Worm (Caenorhabditis elegans) whole organism, L1 larva: ENCODE results near the gene mab-23.

Experiments used
- C16A3.4 ChIP-seq: fragments of 150-350 bp; optimal IDR thresholded peaks from 2 replicates; lab custom pipeline; 2014; ENCODE audit warnings: missing biosample characterization, missing genetic modification characterization
- F16B12.6 ChIP-seq: fragments of 150-350 bp; optimal IDR thresholded peaks from 2 replicates; lab custom pipeline; 2014; ENCODE audit warnings: missing biosample characterization, missing genetic modification characterization
- Y116A8C.19 ChIP-seq: sonication (generic microtip); optimal IDR thresholded peaks from 2 replicates; lab custom pipeline; 2016; ENCODE audit warnings: missing compliant biosample characterization, missing genetic modification characterization, borderline replicate concordance
- ama-1 ChIP-seq: fragments of 150-350 bp; optimal IDR thresholded peaks from 2 replicates; lab custom pipeline; 2014
- ceh-82 ChIP-seq, 3 experiments: fragments of 150-350 bp in 1 of 3; sonication (generic microtip) in 2 of 3; optimal IDR thresholded peaks; 2 replicates each; lab custom pipeline; 2014 to 2017; ENCODE audit warnings: missing biosample characterization in 3 of 3, missing genetic modification characterization in 3 of 3
- elt-2 ChIP-seq: sonication (generic microtip); optimal IDR thresholded peaks from 2 replicates; lab custom pipeline; 2016; ENCODE audit warnings: missing genetic modification characterization, mild to moderate bottlenecking, inconsistent platforms, missing compliant biosample characterization, missing genetic modification reagents
- lin-35 ChIP-seq, 2 experiments: fragments of 150-350 bp; optimal IDR thresholded peaks; 2 replicates each; lab custom pipeline; 2014; ENCODE audit warnings: missing biosample characterization in 2 of 2, missing genetic modification characterization in 2 of 2, missing genetic modification reagents in 2 of 2
- nhr-11 ChIP-seq: fragments of 150-350 bp; optimal IDR thresholded peaks from 2 replicates; lab custom pipeline; 2014; ENCODE audit warnings: missing biosample characterization, missing genetic modification characterization
- nhr-20 ChIP-seq: sonication (generic microtip); optimal IDR thresholded peaks from 2 replicates; lab custom pipeline; 2016; ENCODE audit warnings: mild to moderate bottlenecking, missing genetic modification characterization, missing compliant biosample characterization
- nhr-237 ChIP-seq: fragments of 150-350 bp; optimal IDR thresholded peaks from 2 replicates; lab custom pipeline; 2014; ENCODE audit warnings: missing biosample characterization, missing genetic modification characterization
- skn-1 ChIP-seq: fragments of 150-350 bp; optimal IDR thresholded peaks from 2 replicates; lab custom pipeline; 2014; ENCODE audit warnings: missing biosample characterization, missing genetic modification characterization
- snu-23 ChIP-seq: sonication (generic microtip); optimal IDR thresholded peaks from 2 replicates; lab custom pipeline; 2016; ENCODE audit warnings: missing genetic modification characterization, missing compliant biosample characterization
- unc-130 ChIP-seq: fragments of 150-350 bp; optimal IDR thresholded peaks from 2 replicates; lab custom pipeline; 2017; ENCODE audit warnings: missing biosample characterization, missing genetic modification characterization, inconsistent platforms

DNA sequence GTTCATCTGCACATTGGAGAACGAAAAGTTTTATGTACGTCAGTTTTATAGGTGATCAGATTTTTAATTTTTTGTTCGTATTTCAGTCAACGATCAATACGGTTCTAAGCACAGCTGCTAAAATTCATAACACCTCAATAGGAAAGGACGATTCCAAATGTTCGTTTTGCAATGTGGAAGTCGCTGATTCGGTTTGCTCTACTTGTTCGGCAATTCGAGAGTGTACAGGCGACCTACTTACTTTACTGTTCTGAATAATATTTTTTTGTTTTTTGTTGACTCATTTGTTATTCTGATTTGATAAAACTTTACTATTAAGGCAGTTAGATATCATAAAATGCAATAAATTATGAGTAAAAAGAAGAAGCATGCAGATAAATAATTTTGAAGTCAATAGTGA, 26.5 kb downstream of the mab-23 start:
- TF ChIP-seq ceh-82 (tag; optimal IDR thresholded peaks at IDR 0.05; lab: Kevin White, UChicago) (no peak), Y116A8C.19 (tag; lab: Kevin White, UChicago) (no peak), nhr-11 (no peak), C16A3.4 (no peak), F16B12.6 (tag; lab: Kevin White, UChicago) (no peak), ama-1 (no peak), nhr-237 (tag; lab: Kevin White, UChicago) (no peak), lin-35 (GFP tag; optimal IDR thresholded peaks at IDR 0.05; lab: Kevin White, UChicago) (no peak), nhr-20 (tag; lab: Kevin White, UChicago) (no peak), unc-130 (tag; lab: Kevin White, UChicago) (no peak), snu-23 (GFP tag; lab: Kevin White, UChicago) (no peak), skn-1 (tag; lab: Kevin White, UChicago) (no peak), elt-2 (tag; lab: Kevin White, UChicago) (no peak)
